Worm (Caenorhabditis elegans): Measurements from ENCODE around the gene Y54E2A.4.

Y54E2A.4 gene

DNA sequence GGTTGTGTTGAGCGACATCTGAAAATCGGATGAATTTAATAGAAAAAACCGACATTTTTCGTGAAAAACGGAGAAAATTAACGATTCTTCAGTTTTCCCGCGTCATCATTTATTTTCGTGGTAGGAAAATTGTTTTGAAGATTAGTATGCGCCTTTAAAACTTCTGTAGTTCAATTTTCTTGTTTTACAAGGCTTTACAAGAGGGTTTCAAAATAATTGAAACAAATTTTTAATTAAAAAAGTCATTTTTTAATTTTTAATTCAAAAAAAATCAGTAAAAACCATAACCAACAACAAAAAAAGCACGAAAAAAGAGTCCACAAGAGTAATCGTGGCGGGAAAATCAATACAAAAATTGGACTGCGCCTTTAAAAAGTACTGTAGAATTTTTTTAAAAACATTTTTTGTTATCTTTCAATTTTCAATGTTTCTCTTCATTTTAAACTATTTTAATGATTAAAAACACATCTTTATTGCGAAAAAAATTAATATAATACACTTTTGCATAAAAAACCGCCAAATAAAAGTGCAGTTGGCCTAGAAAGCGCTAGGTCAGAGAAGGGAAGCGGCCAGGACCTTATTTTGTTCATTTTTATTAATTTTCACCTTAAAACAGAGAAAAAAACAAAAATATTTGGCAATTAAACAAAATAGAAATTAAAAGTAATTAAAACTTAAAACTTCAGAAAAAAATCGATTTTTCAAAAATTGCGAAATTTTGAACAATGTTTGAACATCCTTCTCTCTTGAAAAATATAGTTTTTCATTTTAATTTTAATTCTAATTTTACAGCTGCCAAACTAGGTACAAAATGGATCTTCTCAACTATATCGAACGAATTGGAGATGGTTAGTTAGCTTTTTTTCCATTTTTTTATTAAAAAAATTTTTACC lies at the start of gene Y54E2A.4, which contains the start of gene tac-1 (continued):
- TF ChIP-seq let-607 (tag; optimal IDR thresholded peaks at IDR 0.05) (no peak), zfh-2 (GFP tag; conservative IDR thresholded peaks at IDR 0.05) (no peak), dpff-1 (tag; optimal IDR thresholded peaks at IDR 0.05) (no peak)

DNA sequence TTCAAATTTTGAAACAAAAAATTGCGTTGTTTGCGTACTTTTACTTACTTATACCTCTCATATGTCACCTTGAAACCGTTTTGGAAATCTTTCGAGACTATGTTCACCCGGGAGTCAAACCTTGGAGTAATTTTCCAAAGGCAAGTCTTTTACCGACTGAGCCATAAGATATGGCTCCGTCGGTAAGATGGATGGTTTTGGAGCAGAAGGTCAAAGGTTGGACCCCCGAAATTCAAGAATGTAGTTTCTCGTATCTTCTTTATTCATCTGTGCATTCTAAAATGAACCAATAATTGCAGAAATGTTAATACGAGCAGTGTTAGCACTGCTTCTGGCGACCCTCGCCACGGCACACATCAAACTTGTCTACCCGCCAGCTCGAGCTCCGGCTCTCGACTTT lies 49.2 kb upstream of the Y54E2A.4 start, which contains the start of gene C09F9.2:
TSS of gene C09F9.2 (plus strand) at position 301 of the 400 bp plus-strand sequence.
- TF ChIP-seq F37B4.10 (GFP tag; IDR thresholded peaks at IDR 0.05) = no peak
- TF ChIP-seq zfh-2 (GFP tag; conservative IDR thresholded peaks at IDR 0.05) = peak; percentile 24; the same call in 1 of the 2 replicates
- no peak for TF ChIP-seq aptf-2 (GFP tag; conservative IDR thresholded peaks at IDR 0.05)

ce11 chrII:14705956-14706355 lies 48.5 kb upstream of the Y54E2A.4 start:
- TF ChIP-seq lin-40 (tag; optimal IDR thresholded peaks at IDR 0.05) = no peak
- peak; percentile 1 for TF ChIP-seq unc-62 (GFP tag; optimal IDR thresholded peaks at IDR 0.05)

DNA sequence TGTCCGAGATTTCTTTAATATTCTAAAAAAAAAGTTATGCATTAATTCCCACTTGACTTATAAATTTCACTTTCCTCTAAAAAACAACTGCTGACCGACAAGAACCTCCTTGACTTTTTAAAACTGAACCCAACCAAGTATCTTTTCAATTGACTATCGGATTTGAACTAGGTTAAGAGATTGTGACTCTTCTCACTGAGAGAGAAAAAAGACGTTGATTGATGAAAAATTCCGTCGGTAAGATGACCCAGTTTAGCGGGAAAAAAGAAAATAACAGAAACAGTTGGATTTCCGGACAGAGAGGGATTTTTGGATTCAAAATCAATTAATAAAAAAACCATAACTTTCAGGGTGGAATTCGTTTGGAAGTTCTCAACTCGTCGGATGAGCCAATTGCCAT lies 47.9 kb upstream of the Y54E2A.4 start:
- no peak for TF ChIP-seq C06A6.2 (GFP tag; conservative IDR thresholded peaks at IDR 0.05)
- TF ChIP-seq ztf-18 (tag; optimal IDR thresholded peaks at IDR 0.05) = no peak
- TF ChIP-seq lin-54 (GFP tag; optimal IDR thresholded peaks at IDR 0.05) = no peak
- TF ChIP-seq Y53F4B.3 (GFP tag; IDR thresholded peaks at IDR 0.05) = no peak
- TF ChIP-seq sptf-2 (GFP tag; optimal IDR thresholded peaks at IDR 0.05) = no peak
- TF ChIP-seq F57A8.1 (GFP tag; optimal IDR thresholded peaks at IDR 0.05) = no peak
- TF ChIP-seq hmg-20 (GFP tag; IDR thresholded peaks at IDR 0.05) = no peak
- no peak for TF ChIP-seq F55B11.4 (tag; optimal IDR thresholded peaks at IDR 0.05; ENCODE audit: borderline replicate concordance, insufficient read depth)
- no peak for TF ChIP-seq madf-8 (GFP tag; conservative IDR thresholded peaks at IDR 0.05)
- TF ChIP-seq hlh-12 (tag; optimal IDR thresholded peaks at IDR 0.05) = no peak
- TF ChIP-seq nhr-120 (GFP tag; IDR thresholded peaks at IDR 0.05) = no peak
- no peak for TF ChIP-seq nfyb-1 (GFP tag; IDR thresholded peaks at IDR 0.05)
- no peak for TF ChIP-seq Y95B8A.8 (GFP tag; IDR thresholded peaks at IDR 0.05)
- no peak for TF ChIP-seq lsy-27 (tag; optimal IDR thresholded peaks at IDR 0.05; ENCODE audit: borderline replicate concordance, insufficient read depth)
- no peak for TF ChIP-seq tbp1 (GFP tag; optimal IDR thresholded peaks at IDR 0.05)
- no peak for TF ChIP-seq ztf-26 (tag; optimal IDR thresholded peaks at IDR 0.05)
- no peak for TF ChIP-seq aptf-2 (GFP tag; conservative IDR thresholded peaks at IDR 0.05)
- no peak for TF ChIP-seq nhr-80 (tag; optimal IDR thresholded peaks at IDR 0.05)

ce11 chrII:14728119-14728518 lies 26.3 kb upstream of the Y54E2A.4 start:
- no peak for TF ChIP-seq T07F8.4 (tag; optimal IDR thresholded peaks at IDR 0.05)
- TF ChIP-seq F57C9.4 (tag; optimal IDR thresholded peaks at IDR 0.05) = no peak
- TF ChIP-seq sea-2 (GFP tag; IDR thresholded peaks at IDR 0.05) = no peak
- no peak for TF ChIP-seq snpc-3.4 (tag; optimal IDR thresholded peaks at IDR 0.05)
- TF ChIP-seq pha-4 (tag; optimal IDR thresholded peaks at IDR 0.05) = no peak
- no peak for TF ChIP-seq aptf-2 (GFP tag; conservative IDR thresholded peaks at IDR 0.05)
- TF ChIP-seq ztf-26 (tag; optimal IDR thresholded peaks at IDR 0.05) = no peak
- TF ChIP-seq lag-1 (GFP tag; IDR thresholded peaks at IDR 0.05) = no peak
- TF ChIP-seq F49E8.2 (tag; optimal IDR thresholded peaks at IDR 0.05; ENCODE audit: insufficient read depth) = no peak
